Worm (Caenorhabditis elegans) whole organism, L1 larva: Measurements from ENCODE around the gene F55C12.2.
A peak's percentile ranks its signal among the peaks of the same experiment; 100 is the strongest.

Experiments used
- C04F5.9 ChIP-seq: sonication (generic microtip); optimal IDR thresholded peaks from 2 replicates; lab custom pipeline; 2016; ENCODE audit warnings: missing genetic modification characterization, missing compliant biosample characterization
- C34B4.2 ChIP-seq: sonication (generic microtip); optimal IDR thresholded peaks from 2 replicates; lab custom pipeline; 2017; ENCODE audit warnings: mild to moderate bottlenecking, missing genetic modification characterization, missing compliant biosample characterization
- aha-1 ChIP-seq: fragments of 150-350 bp; optimal IDR thresholded peaks from 2 replicates; lab custom pipeline; 2014; ENCODE audit warnings: missing biosample characterization, missing genetic modification characterization
- aly-2 ChIP-seq: fragments of 150-350 bp; optimal IDR thresholded peaks from 2 replicates; lab custom pipeline; 2014; ENCODE audit warnings: missing biosample characterization, missing genetic modification characterization
- blmp-1 ChIP-seq: fragments of 150-350 bp; optimal IDR thresholded peaks from 2 replicates; lab custom pipeline; 2014; ENCODE audit warnings: missing biosample characterization, missing genetic modification characterization
- ceh-63 ChIP-seq: fragments of 200-800 bp; sonication (Bioruptor generic); optimal IDR thresholded peaks from 2 replicates; lab custom pipeline; 2018; ENCODE audit warnings: mild to moderate bottlenecking, missing genetic modification characterization, missing compliant biosample characterization
- ceh-8 ChIP-seq: fragments of 200-800 bp; sonication (Bioruptor generic); optimal IDR thresholded peaks from 2 replicates; lab custom pipeline; 2018; ENCODE audit warnings: mild to moderate bottlenecking, missing genetic modification characterization, moderate library complexity, missing compliant biosample characterization
- ceh-88 ChIP-seq: fragments of 200-800 bp; sonication (Bioruptor generic); IDR thresholded peaks from 2 replicates; pipeline ENCODE4 v1.3.6; 2022; ENCODE audit warnings: missing genetic modification characterization, missing compliant biosample characterization
- ceh-90 ChIP-seq: sonication (generic microtip); optimal IDR thresholded peaks from 2 replicates; lab custom pipeline; 2016; ENCODE audit warnings: missing genetic modification characterization, missing compliant biosample characterization
- dpl-1 ChIP-seq, 3 experiments: fragments of 150-350 bp in 2 of 3; sonication (generic microtip) in 1 of 3; optimal IDR thresholded peaks; 2 replicates each; lab custom pipeline; 2014 to 2017; ENCODE audit warnings: missing biosample characterization in 3 of 3, missing genetic modification characterization in 3 of 3, missing genetic modification reagents in 3 of 3
- efl-1 ChIP-seq, 4 experiments: fragments of 150-350 bp; optimal IDR thresholded peaks in 3 of 4; peaks in 1 of 4; 1 replicate in 1 of 4; 2 replicates in 3 of 4; lab custom pipeline; 2014; ENCODE audit warnings: missing biosample characterization in 2 of 4, missing genetic modification characterization in 2 of 4, missing genetic modification reagents in 2 of 4
- efl-3 ChIP-seq: fragments of 200-800 bp; sonication (Bioruptor generic); optimal IDR thresholded peaks from 2 replicates; lab custom pipeline; 2018; ENCODE audit warnings: mild to moderate bottlenecking, missing genetic modification characterization, missing compliant biosample characterization
- egl-13 ChIP-seq: sonication (generic microtip); optimal IDR thresholded peaks from 2 replicates; lab custom pipeline; 2016; ENCODE audit warnings: missing genotype, missing genetic modification reagents, missing genetic modification characterization, missing compliant biosample characterization
- egl-27 ChIP-seq, 2 experiments: fragments of 150-350 bp in 1 of 2; sonication (generic microtip); optimal IDR thresholded peaks; 3 replicates each; lab custom pipeline; 2017 to 2018; ENCODE audit warnings: missing biosample characterization in 2 of 2, missing genetic modification characterization in 2 of 2, missing genetic modification reagents in 2 of 2
- elt-3 ChIP-seq, 6 experiments: fragments of 150-350 bp in 1 of 6; sonication (generic microtip); optimal IDR thresholded peaks; 2 replicates each; lab custom pipeline; 2017 to 2018; ENCODE audit warnings: missing biosample characterization in 6 of 6, missing genetic modification characterization in 6 of 6, inconsistent platforms in 1 of 6
- fkh-4 ChIP-seq: sonication (generic microtip); optimal IDR thresholded peaks from 2 replicates; lab custom pipeline; 2016; ENCODE audit warnings: missing compliant biosample characterization, missing genetic modification characterization, borderline replicate concordance
- fkh-8 ChIP-seq: sonication (generic microtip); optimal IDR thresholded peaks from 2 replicates; lab custom pipeline; 2016; ENCODE audit warnings: mild to moderate bottlenecking, missing genetic modification characterization, missing compliant biosample characterization
- hlh-17 ChIP-seq: fragments of 200-800 bp; sonication (Bioruptor generic); optimal IDR thresholded peaks from 2 replicates; lab custom pipeline; 2018; ENCODE audit warnings: missing genetic modification characterization, mild to moderate bottlenecking, missing compliant biosample characterization, moderate library complexity, borderline replicate concordance
- hlh-4 ChIP-seq: sonication (generic microtip); optimal IDR thresholded peaks from 2 replicates; lab custom pipeline; 2016; ENCODE audit warnings: mild to moderate bottlenecking, missing genetic modification characterization, missing compliant biosample characterization
- hpl-2 ChIP-seq: fragments of 150-350 bp; optimal IDR thresholded peaks from 2 replicates; lab custom pipeline; 2014; ENCODE audit warnings: missing biosample characterization, missing genetic modification reagents, missing genetic modification characterization
- irx-1 ChIP-seq: sonication (generic microtip); optimal IDR thresholded peaks from 2 replicates; lab custom pipeline; 2016; ENCODE audit warnings: missing genetic modification characterization, missing compliant biosample characterization
- isw-1 ChIP-seq: fragments of 200-800 bp; sonication (Bioruptor generic); IDR thresholded peaks from 2 replicates; pipeline ENCODE4 v1.3.6; 2022; ENCODE audit warnings: missing genetic modification characterization, missing compliant biosample characterization
- jun-1 ChIP-seq: fragments of 150-350 bp; optimal IDR thresholded peaks from 2 replicates; lab custom pipeline; 2014; ENCODE audit warnings: missing biosample characterization, missing genetic modification reagents, missing genetic modification characterization
- lin-13 ChIP-seq: fragments of 150-350 bp; optimal IDR thresholded peaks from 2 replicates; lab custom pipeline; 2014; ENCODE audit warnings: missing biosample characterization, missing genetic modification reagents, missing genetic modification characterization
- lin-14 ChIP-seq: fragments of 200-800 bp; sonication (Bioruptor generic); optimal IDR thresholded peaks from 2 replicates; lab custom pipeline; 2018; ENCODE audit warnings: mild to moderate bottlenecking, missing genetic modification characterization, moderate library complexity, missing compliant biosample characterization
- lin-35 ChIP-seq, 2 experiments: fragments of 150-350 bp; optimal IDR thresholded peaks; 2 replicates each; lab custom pipeline; 2014; ENCODE audit warnings: missing biosample characterization in 2 of 2, missing genetic modification characterization in 2 of 2, missing genetic modification reagents in 2 of 2
- lsy-2 ChIP-seq, 2 experiments: fragments of 150-350 bp; optimal IDR thresholded peaks; 2 replicates each; lab custom pipeline; 2014; ENCODE audit warnings: missing biosample characterization in 2 of 2, missing genetic modification characterization in 2 of 2
- mep-1 ChIP-seq: fragments of 150-350 bp; optimal IDR thresholded peaks from 2 replicates; lab custom pipeline; 2014; ENCODE audit warnings: missing biosample characterization, missing genetic modification characterization
- nhr-11 ChIP-seq: fragments of 150-350 bp; optimal IDR thresholded peaks from 2 replicates; lab custom pipeline; 2014; ENCODE audit warnings: missing biosample characterization, missing genetic modification characterization
- nhr-20 ChIP-seq: sonication (generic microtip); optimal IDR thresholded peaks from 2 replicates; lab custom pipeline; 2016; ENCODE audit warnings: mild to moderate bottlenecking, missing genetic modification characterization, missing compliant biosample characterization
- nhr-71 ChIP-seq: sonication (generic microtip); optimal IDR thresholded peaks from 2 replicates; lab custom pipeline; 2016; ENCODE audit warnings: mild to moderate bottlenecking, missing genetic modification characterization, moderate library complexity, missing compliant biosample characterization
- skn-1 ChIP-seq: fragments of 150-350 bp; optimal IDR thresholded peaks from 2 replicates; lab custom pipeline; 2014; ENCODE audit warnings: missing biosample characterization, missing genetic modification characterization
- snpc-4 ChIP-seq: fragments of 150-350 bp; optimal IDR thresholded peaks from 2 replicates; lab custom pipeline; 2014; ENCODE audit warnings: missing biosample characterization, missing genetic modification characterization
- sox-4 ChIP-seq: sonication (generic microtip); optimal IDR thresholded peaks from 2 replicates; lab custom pipeline; 2016; ENCODE audit warnings: missing genetic modification characterization, missing compliant biosample characterization
- sptf-1 ChIP-seq: fragments of 150-350 bp; optimal IDR thresholded peaks from 2 replicates; lab custom pipeline; 2014; ENCODE audit warnings: missing biosample characterization, missing genetic modification characterization
- tbx-2 ChIP-seq: sonication (generic microtip); optimal IDR thresholded peaks from 2 replicates; lab custom pipeline; 2016; ENCODE audit warnings: missing genetic modification characterization, missing compliant biosample characterization
- tlp-1 ChIP-seq: fragments of 150-350 bp; optimal IDR thresholded peaks from 2 replicates; lab custom pipeline; 2014; ENCODE audit warnings: missing biosample characterization, missing genetic modification characterization
- ztf-11 ChIP-seq, 2 experiments: sonication (generic microtip); optimal IDR thresholded peaks; 2 replicates each; lab custom pipeline; 2016 to 2017; ENCODE audit warnings: missing genetic modification characterization in 2 of 2, missing biosample characterization in 1 of 2, missing compliant biosample characterization in 1 of 2

F55C12.2 gene

ce11 chrII:5918149-5918697, 41.6 kb downstream of the F55C12.2 start, which contains the start of gene ptp-2 (continued):
- TF ChIP-seq irx-1 (tag; lab: Kevin White, UChicago) (peak; percentile 34), lin-13 (GFP tag; lab: Kevin White, UChicago) (no peak), ceh-63 (GFP tag; lab: Kevin White, UChicago) (no peak), tbx-2 (tag; lab: Kevin White, UChicago) (peak; percentile 10), nhr-20 (tag; lab: Kevin White, UChicago) (peak; percentile 61), hlh-4 (tag; lab: Kevin White, UChicago) (no peak), dpl-1 (GFP tag; optimal IDR thresholded peaks at IDR 0.05; lab: Kevin White, UChicago) (peak; percentile 16 to 62 (median 41)), egl-27 (tag; optimal IDR thresholded peaks at IDR 0.05; lab: Kevin White, UChicago) (no peak), ceh-8 (GFP tag; lab: Kevin White, UChicago) (no peak), snpc-4 (tag; lab: Kevin White, UChicago) (no peak), tlp-1 (tag; lab: Kevin White, UChicago) (no peak), elt-3 (tag; optimal IDR thresholded peaks at IDR 0.05; lab: Kevin White, UChicago) (no peak), ceh-90 (tag; lab: Kevin White, UChicago) (no peak), hpl-2 (no peak), aly-2 (tag; lab: Kevin White, UChicago) (no peak), nhr-11 (tag; lab: Kevin White, UChicago) (no peak), efl-1 (optimal IDR thresholded peaks at IDR 0.05; lab: Kevin White, UChicago) (peak; percentile 47 to 58), efl-1 (GFP tag; optimal IDR thresholded peaks at IDR 0.05 in 1 of 2; lab: Kevin White, UChicago) (peak; percentile 48 to 92), hlh-17 (GFP tag; lab: Kevin White, UChicago) (no peak), isw-1 (GFP tag; lab: Robert Waterston, UW) (no peak), C04F5.9 (tag; lab: Kevin White, UChicago) (no peak), skn-1 (tag; lab: Kevin White, UChicago) (peak; percentile 31), efl-3 (no peak), fkh-4 (tag; lab: Kevin White, UChicago) (no peak), nhr-71 (tag; lab: Kevin White, UChicago) (peak; percentile 65), egl-13 (peak; percentile 12), jun-1 (tag; lab: Kevin White, UChicago) (no peak), ceh-88 (GFP tag; lab: Robert Waterston, UW) (no peak), mep-1 (tag; lab: Kevin White, UChicago) (peak; percentile 22), sptf-1 (tag; lab: Kevin White, UChicago) (no peak)

- TF ChIP-seq efl-1 (optimal IDR thresholded peaks at IDR 0.05; lab: Kevin White, UChicago) (peak in 1 of 2 experiments; percentile 9), efl-1 (GFP tag; optimal IDR thresholded peaks at IDR 0.05 in 1 of 2; lab: Kevin White, UChicago) (peak; percentile 17 to 91), fkh-8 (tag; lab: Kevin White, UChicago) (no peak), blmp-1 (tag; lab: Kevin White, UChicago) (peak; percentile 86), lsy-2 (tag; optimal IDR thresholded peaks at IDR 0.05; lab: Kevin White, UChicago) (no peak), mep-1 (tag; lab: Kevin White, UChicago) (no peak), ztf-11 (tag; optimal IDR thresholded peaks at IDR 0.05; lab: Kevin White, UChicago) (no peak), C34B4.2 (tag; lab: Kevin White, UChicago) (no peak), sox-4 (tag; lab: Kevin White, UChicago) (no peak), lin-35 (GFP tag; optimal IDR thresholded peaks at IDR 0.05; lab: Kevin White, UChicago) (peak in 1 of 2 experiments; percentile 28), aha-1 (tag; lab: Kevin White, UChicago) (no peak), lin-14 (GFP tag; lab: Kevin White, UChicago) (no peak), dpl-1 (GFP tag; optimal IDR thresholded peaks at IDR 0.05; lab: Kevin White, UChicago) (peak in 1 of 3 experiments; percentile 49)
These were observed 45.0 kb downstream of the F55C12.2 start, which contains the start of gene vrk-1 for ce11 chrII:5921620-5922019. TSS of gene vrk-1 (plus strand) at chrII:5921967.
